Worm (Caenorhabditis elegans) whole organism, young adult: ENCODE data around the gene C35D10.10.

Experiments
- B0019.2 ChIP-seq: fragments of 200-800 bp; sonication (Bioruptor generic); conservative IDR thresholded peaks from 2 replicates; pipeline ENCODE4 v1.3.6; 2022; ENCODE audit warnings: missing genetic modification reagents, missing genetic modification characterization, missing compliant biosample characterization
- F33H1.4 ChIP-seq: fragments of 200-800 bp; sonication (Bioruptor generic); IDR thresholded peaks from 2 replicates; pipeline ENCODE4 v1.3.6; 2022; ENCODE audit warnings: missing genetic modification reagents, missing genetic modification characterization, missing compliant biosample characterization
- F37B4.10 ChIP-seq: fragments of 200-800 bp; sonication (Bioruptor generic); IDR thresholded peaks from 2 replicates; pipeline ENCODE4 v1.3.6; 2022; ENCODE audit warnings: missing genetic modification characterization, missing compliant biosample characterization
- F39B2.1 ChIP-seq: fragments of 200-800 bp; sonication (Bioruptor generic); IDR thresholded peaks from 2 replicates; pipeline ENCODE4 v1.3.6; 2022; ENCODE audit warnings: missing genetic modification reagents, missing genetic modification characterization, missing compliant biosample characterization
- F49E8.2 ChIP-seq: sonication (generic microtip); optimal IDR thresholded peaks from 3 replicates; lab custom pipeline; 2017; ENCODE audit warnings: missing genetic modification characterization, mild to moderate bottlenecking, missing compliant biosample characterization, antibody characterized with exemption, moderate library complexity; ENCODE audit not compliant: insufficient read depth
- F55B11.4 ChIP-seq: sonication (generic microtip); optimal IDR thresholded peaks from 2 replicates; lab custom pipeline; 2016; ENCODE audit warnings: missing compliant biosample characterization, missing genetic modification characterization, borderline replicate concordance; ENCODE audit not compliant: insufficient read depth
- T26A5.8 ChIP-seq: sonication (generic microtip); optimal IDR thresholded peaks from 2 replicates; lab custom pipeline; 2016; ENCODE audit warnings: missing genetic modification characterization, missing compliant biosample characterization
- Y53G8AR.9 ChIP-seq: fragments of 200-800 bp; sonication (Bioruptor generic); conservative IDR thresholded peaks from 2 replicates; pipeline ENCODE4 v1.3.6; 2022; ENCODE audit warnings: missing genetic modification reagents, missing genetic modification characterization, missing compliant biosample characterization
- Y56A3A.18 ChIP-seq: fragments of 200-800 bp; sonication (Bioruptor generic); IDR thresholded peaks from 2 replicates; pipeline ENCODE4 v1.3.6; 2022; ENCODE audit warnings: missing genetic modification reagents, missing genetic modification characterization, missing compliant biosample characterization
- Y79H2A.3 ChIP-seq: fragments of 200-800 bp; sonication (Bioruptor generic); conservative IDR thresholded peaks from 2 replicates; pipeline ENCODE4 v1.3.6; 2022; ENCODE audit warnings: missing genetic modification reagents, missing genetic modification characterization, missing compliant biosample characterization
- Y95B8A.8 ChIP-seq: fragments of 200-800 bp; sonication (Bioruptor generic); IDR thresholded peaks from 2 replicates; pipeline ENCODE4 v1.3.6; 2022; ENCODE audit warnings: missing genetic modification reagents, missing genetic modification characterization, missing compliant biosample characterization
- ZK185.1 ChIP-seq: sonication (generic microtip); optimal IDR thresholded peaks from 2 replicates; lab custom pipeline; 2016; ENCODE audit warnings: mild to moderate bottlenecking, missing genetic modification characterization, missing compliant biosample characterization; ENCODE audit not compliant: poor library complexity, severe bottlenecking
- ama-1 ChIP-seq, 3 experiments: fragments of 150-350 bp in 1 of 3; sonication (generic microtip) in 2 of 3; optimal IDR thresholded peaks; 2 replicates each; lab custom pipeline; 2014 to 2018; ENCODE audit warnings: missing biosample characterization in 2 of 3, missing genetic modification characterization in 2 of 3, missing genetic modification reagents in 2 of 3
- aptf-2 ChIP-seq: fragments of 200-800 bp; sonication (Bioruptor generic); conservative IDR thresholded peaks from 2 replicates; pipeline ENCODE4 v1.3.6; 2022; ENCODE audit warnings: missing genetic modification reagents, missing genetic modification characterization, missing compliant biosample characterization
- ceh-27 ChIP-seq: fragments of 200-800 bp; sonication (Bioruptor generic); optimal IDR thresholded peaks from 2 replicates; lab custom pipeline; 2018; ENCODE audit warnings: mild to moderate bottlenecking, missing genetic modification characterization, moderate library complexity, missing compliant biosample characterization
- ceh-40 ChIP-seq: fragments of 200-800 bp; sonication (Bioruptor generic); IDR thresholded peaks from 2 replicates; pipeline ENCODE4 v1.3.6; 2022; ENCODE audit warnings: missing genetic modification characterization, missing compliant biosample characterization
- ceh-79 ChIP-seq: sonication (generic microtip); optimal IDR thresholded peaks from 2 replicates; lab custom pipeline; 2017; ENCODE audit warnings: mild to moderate bottlenecking, missing genetic modification characterization, missing compliant biosample characterization
- dox-1 ChIP-seq: fragments of 200-800 bp; sonication (Bioruptor generic); IDR thresholded peaks from 2 replicates; pipeline ENCODE4 v1.3.6; 2022; ENCODE audit warnings: missing genetic modification reagents, missing genetic modification characterization, missing compliant biosample characterization
- dpff-1 ChIP-seq: sonication (generic microtip); optimal IDR thresholded peaks from 2 replicates; lab custom pipeline; 2017; ENCODE audit warnings: mild to moderate bottlenecking, missing genetic modification characterization, missing compliant biosample characterization
- dpl-1 ChIP-seq: fragments of 150-350 bp; optimal IDR thresholded peaks from 2 replicates; lab custom pipeline; 2014; ENCODE audit warnings: missing biosample characterization, missing genetic modification reagents, missing genetic modification characterization
- ekl-4 ChIP-seq: fragments of 200-800 bp; sonication (Bioruptor generic); IDR thresholded peaks from 2 replicates; pipeline ENCODE4 v1.3.6; 2022; ENCODE audit warnings: missing genetic modification reagents, missing genetic modification characterization, missing compliant biosample characterization
- hmg-20 ChIP-seq: fragments of 200-800 bp; sonication (Bioruptor generic); IDR thresholded peaks from 2 replicates; pipeline ENCODE4 v1.3.6; 2022; ENCODE audit warnings: missing genetic modification reagents, missing genetic modification characterization, missing compliant biosample characterization
- hsf-1 ChIP-seq: fragments of 200-800 bp; sonication (Bioruptor generic); IDR thresholded peaks from 2 replicates; pipeline ENCODE4 v1.3.6; 2022; ENCODE audit warnings: missing genetic modification reagents, missing genetic modification characterization, missing compliant biosample characterization
- let-607 ChIP-seq, 2 experiments: fragments of 200-800 bp in 1 of 2; sonication (Bioruptor generic) in 1 of 2; sonication (generic microtip) in 1 of 2; optimal IDR thresholded peaks; 2 replicates each; lab custom pipeline; 2016 to 2018; ENCODE audit warnings: mild to moderate bottlenecking in 2 of 2, missing compliant biosample characterization in 2 of 2, missing genetic modification characterization in 2 of 2, moderate library complexity in 2 of 2, missing genotype in 1 of 2
- lin-40 ChIP-seq: sonication (generic microtip); optimal IDR thresholded peaks from 2 replicates; lab custom pipeline; 2016; ENCODE audit warnings: missing genetic modification characterization, mild to moderate bottlenecking, missing compliant biosample characterization, missing genotype, missing genetic modification reagents
- lsl-1 ChIP-seq: fragments of 200-800 bp; sonication (Bioruptor generic); optimal IDR thresholded peaks from 2 replicates; lab custom pipeline; 2018; ENCODE audit warnings: mild to moderate bottlenecking, missing genetic modification characterization, moderate library complexity, missing compliant biosample characterization
- lsy-27 ChIP-seq: sonication (generic microtip); optimal IDR thresholded peaks from 2 replicates; lab custom pipeline; 2017; ENCODE audit warnings: missing genetic modification characterization, mild to moderate bottlenecking, missing compliant biosample characterization, antibody characterized with exemption, missing genotype, borderline replicate concordance; ENCODE audit not compliant: insufficient read depth
- madf-6 ChIP-seq: fragments of 200-800 bp; sonication (Bioruptor generic); IDR thresholded peaks from 2 replicates; pipeline ENCODE4 v1.3.6; 2022; ENCODE audit warnings: missing genetic modification reagents, missing genetic modification characterization, missing compliant biosample characterization
- mcd-1 ChIP-seq: fragments of 200-800 bp; sonication (Bioruptor generic); IDR thresholded peaks from 2 replicates; pipeline ENCODE4 v1.3.6; 2022; ENCODE audit warnings: missing genetic modification reagents, missing genetic modification characterization, missing compliant biosample characterization
- nfya-2 ChIP-seq: fragments of 200-800 bp; sonication (Bioruptor generic); IDR thresholded peaks from 2 replicates; pipeline ENCODE4 v1.3.6; 2022; ENCODE audit warnings: missing genetic modification reagents, missing genetic modification characterization, missing compliant biosample characterization
- nfyb-1 ChIP-seq: fragments of 200-800 bp; sonication (Bioruptor generic); IDR thresholded peaks from 2 replicates; pipeline ENCODE4 v1.3.6; 2022; ENCODE audit warnings: missing genetic modification reagents, missing genetic modification characterization, missing compliant biosample characterization
- nhr-80 ChIP-seq: sonication (generic microtip); optimal IDR thresholded peaks from 2 replicates; lab custom pipeline; 2016; ENCODE audit warnings: missing genetic modification characterization, missing compliant biosample characterization
- pbrm-1 ChIP-seq: fragments of 200-800 bp; sonication (Bioruptor generic); IDR thresholded peaks from 2 replicates; pipeline ENCODE4 v1.3.6; 2022; ENCODE audit warnings: missing genetic modification reagents, missing genetic modification characterization, missing compliant biosample characterization
- rpc-1 ChIP-seq, 2 experiments: fragments of 150-350 bp in 1 of 2; sonication (generic microtip) in 1 of 2; optimal IDR thresholded peaks; 2 replicates each; lab custom pipeline; 2014 to 2018; ENCODE audit warnings: missing biosample characterization in 1 of 2, missing genetic modification characterization in 1 of 2, missing genetic modification reagents in 1 of 2, missing genotype in 1 of 2
- snpc-1.1 ChIP-seq: sonication (generic microtip); optimal IDR thresholded peaks from 2 replicates; lab custom pipeline; 2017; ENCODE audit warnings: missing genetic modification characterization, mild to moderate bottlenecking, missing compliant biosample characterization, antibody characterized with exemption, moderate library complexity, missing genotype, missing genetic modification reagents; ENCODE audit not compliant: insufficient read depth
- somi-1 ChIP-seq: fragments of 200-800 bp; sonication (Bioruptor generic); optimal IDR thresholded peaks from 2 replicates; lab custom pipeline; 2018; ENCODE audit warnings: mild to moderate bottlenecking, missing genetic modification characterization, missing compliant biosample characterization
- unc-62 ChIP-seq: fragments of 150-350 bp; optimal IDR thresholded peaks from 2 replicates; lab custom pipeline; 2014; ENCODE audit warnings: missing biosample characterization, missing genetic modification reagents, missing genetic modification characterization
- xnd-1 ChIP-seq: sonication (generic microtip); optimal IDR thresholded peaks from 2 replicates; lab custom pipeline; 2016; ENCODE audit warnings: missing genotype, missing genetic modification reagents, missing genetic modification characterization, missing compliant biosample characterization
- ztf-26 ChIP-seq: sonication (generic microtip); optimal IDR thresholded peaks from 2 replicates; lab custom pipeline; 2017; ENCODE audit warnings: missing genetic modification characterization, missing compliant biosample characterization
- ztf-28 ChIP-seq: fragments of 200-800 bp; sonication (Bioruptor generic); IDR thresholded peaks from 2 replicates; pipeline ENCODE4 v1.3.6; 2022; ENCODE audit warnings: missing genetic modification reagents, missing genetic modification characterization, missing compliant biosample characterization
- ztf-3 ChIP-seq: fragments of 200-800 bp; sonication (Bioruptor generic); optimal IDR thresholded peaks from 2 replicates; lab custom pipeline; 2018; ENCODE audit warnings: mild to moderate bottlenecking, missing genetic modification characterization, missing compliant biosample characterization

C35D10.10 gene

ce11 chrIII:4890997-4891396, 29.4 kb upstream of the C35D10.10 start, which contains the start of gene F26F4.5 (continued):
- TF ChIP-seq hsf-1 (GFP tag; lab: Robert Waterston, UW): no peak
- no peak for TF ChIP-seq ceh-27 (GFP tag; lab: Kevin White, UChicago)
- no peak for TF ChIP-seq ztf-26 (tag; lab: Kevin White, UChicago)
- TF ChIP-seq hmg-20 (GFP tag; lab: Robert Waterston, UW): no peak
- TF ChIP-seq nfya-2: no peak

ce11 chrIII:4887291-4887690, 25.7 kb upstream of the C35D10.10 start, which contains the start of gene clec-6:
Gene clec-6, minus strand, starts transcription at chrIII:4887444.
- TF ChIP-seq F49E8.2: no peak
- TF ChIP-seq nhr-80 (tag; lab: Kevin White, UChicago): peak; percentile 41
- TF ChIP-seq mcd-1: no peak

DNA sequence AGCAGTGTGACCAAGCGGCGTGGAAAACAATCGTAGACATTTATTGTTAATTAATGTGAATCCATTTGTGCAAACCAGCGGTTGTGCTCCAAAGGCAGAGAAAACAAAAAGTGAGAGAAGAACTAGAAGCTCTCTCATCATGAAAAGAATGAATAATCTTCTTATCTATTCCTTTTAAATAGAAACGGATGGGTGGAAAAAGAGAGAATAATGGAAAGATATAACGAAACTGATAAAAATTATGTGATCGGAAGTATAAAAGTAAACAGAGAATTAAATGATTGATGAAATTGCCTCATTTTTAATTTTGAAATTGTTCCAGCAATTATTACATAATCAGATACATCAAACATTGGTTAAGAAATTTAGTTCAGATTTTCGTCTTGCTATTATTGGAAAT, 21.8 kb upstream of the C35D10.10 start, which contains the start of gene clec-5:
clec-5 (minus strand) TSS at position 178 of the 400 bp plus-strand sequence.
- TF ChIP-seq ztf-3 (GFP tag; lab: Kevin White, UChicago) (no peak), F37B4.10 (GFP tag; lab: Robert Waterston, UW) (no peak), dpff-1 (tag; lab: Kevin White, UChicago) (no peak), snpc-1.1 (tag; lab: Kevin White, UChicago) (no peak), lsy-27 (no peak)

DNA sequence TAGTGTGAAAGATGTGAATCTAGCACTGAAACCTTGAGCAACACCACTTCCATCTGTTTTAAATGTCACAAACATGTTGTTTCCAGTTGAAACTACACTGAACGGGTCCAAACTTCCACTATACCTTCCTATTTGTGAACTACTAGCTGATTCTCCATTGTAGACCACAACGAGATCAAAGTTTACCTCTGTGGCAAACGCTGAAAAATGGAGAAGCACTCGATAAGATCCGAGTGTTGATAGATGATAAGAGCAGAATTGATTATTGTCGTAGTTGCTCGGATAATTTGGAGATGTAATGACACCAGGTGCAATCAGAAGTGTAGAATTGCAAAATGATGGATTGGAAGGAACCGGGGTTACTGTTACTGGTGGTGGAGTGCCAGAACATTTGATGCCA, 20.4 kb upstream of the C35D10.10 start:
- no peak for TF ChIP-seq lsl-1 (GFP tag; lab: Kevin White, UChicago)
- TF ChIP-seq nhr-80 (tag; lab: Kevin White, UChicago): peak; percentile 32
- TF ChIP-seq ztf-28 (GFP tag; lab: Robert Waterston, UW): no peak
- TF ChIP-seq F55B11.4 (tag; lab: Kevin White, UChicago): no peak
- no peak for TF ChIP-seq Y56A3A.18
- TF ChIP-seq T26A5.8 (tag; lab: Kevin White, UChicago): no peak

DNA sequence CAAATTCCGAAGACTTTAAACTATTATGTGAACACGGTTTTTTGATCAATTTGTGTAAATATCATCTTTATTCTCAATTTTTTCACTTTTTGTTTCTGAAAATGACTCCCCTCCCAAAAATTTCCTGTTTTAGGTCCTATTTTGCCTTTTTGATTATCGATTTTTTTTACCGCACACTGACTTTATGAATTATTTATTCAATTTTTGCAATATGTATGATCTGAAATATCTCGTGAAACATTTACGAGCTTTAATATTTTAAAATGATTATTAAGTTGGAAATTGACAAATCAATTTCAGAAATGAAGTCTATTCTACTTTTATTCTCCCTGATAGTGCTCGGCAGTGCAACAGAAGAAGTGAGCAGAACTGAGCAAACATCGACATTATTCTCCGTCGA, 17.9 kb upstream of the C35D10.10 start, which contains the start of gene C35D10.1:
C35D10.1 (plus strand) TSS at position 301 of the 400 bp plus-strand sequence.
- no peak for TF ChIP-seq dpl-1 (GFP tag; lab: Kevin White, UChicago)
- TF ChIP-seq Y79H2A.3 (GFP tag; lab: Robert Waterston, UW): no peak
- TF ChIP-seq lin-40 (tag; lab: Kevin White, UChicago): no peak
- TF ChIP-seq madf-6 (GFP tag; lab: Robert Waterston, UW): peak; percentile 42; the same call in 1 of the 2 replicates
- no peak for TF ChIP-seq ceh-40
- TF ChIP-seq somi-1 (GFP tag; lab: Kevin White, UChicago): no peak
- TF ChIP-seq let-607 (tag; optimal IDR thresholded peaks at IDR 0.05; lab: Kevin White, UChicago): no peak
- TF ChIP-seq ama-1 (optimal IDR thresholded peaks at IDR 0.05; lab: Kevin White, UChicago): no peak
- TF ChIP-seq ama-1 (GFP tag; optimal IDR thresholded peaks at IDR 0.05; lab: Kevin White, UChicago): no peak
- TF ChIP-seq hmg-20 (GFP tag; lab: Robert Waterston, UW): no peak
- no peak for TF ChIP-seq Y95B8A.8 (GFP tag; lab: Robert Waterston, UW)
- peak; percentile 36 for TF ChIP-seq F49E8.2
- TF ChIP-seq dox-1 (GFP tag; lab: Robert Waterston, UW): no peak
- no peak for TF ChIP-seq unc-62
- no peak for TF ChIP-seq ceh-79 (tag; lab: Kevin White, UChicago)
- TF ChIP-seq ekl-4 (GFP tag; lab: Robert Waterston, UW): 0 out of 2 replicates have a peak, but pooled peaks have one; percentile 20
- no peak for TF ChIP-seq ZK185.1 (tag; lab: Kevin White, UChicago)
- TF ChIP-seq nfyb-1 (GFP tag; lab: Robert Waterston, UW): no peak
- 0 out of 2 replicates have a peak, but pooled peaks have one; percentile 37 for TF ChIP-seq Y53G8AR.9 (GFP tag; lab: Robert Waterston, UW)
- TF ChIP-seq pbrm-1: no peak
- TF ChIP-seq xnd-1 (tag; lab: Kevin White, UChicago): peak; percentile 11
- no peak for TF ChIP-seq B0019.2 (GFP tag; lab: Robert Waterston, UW)
- TF ChIP-seq F33H1.4 (GFP tag; lab: Robert Waterston, UW): no peak
- no peak for TF ChIP-seq aptf-2 (GFP tag; lab: Robert Waterston, UW)
- TF ChIP-seq rpc-1 (optimal IDR thresholded peaks at IDR 0.05; lab: Kevin White, UChicago): no peak
- no peak for TF ChIP-seq rpc-1 (tag; optimal IDR thresholded peaks at IDR 0.05; lab: Kevin White, UChicago)
- TF ChIP-seq F39B2.1 (GFP tag; lab: Robert Waterston, UW): no peak
